Worm (Caenorhabditis elegans): ENCODE data around the gene lec-6.

DNA sequence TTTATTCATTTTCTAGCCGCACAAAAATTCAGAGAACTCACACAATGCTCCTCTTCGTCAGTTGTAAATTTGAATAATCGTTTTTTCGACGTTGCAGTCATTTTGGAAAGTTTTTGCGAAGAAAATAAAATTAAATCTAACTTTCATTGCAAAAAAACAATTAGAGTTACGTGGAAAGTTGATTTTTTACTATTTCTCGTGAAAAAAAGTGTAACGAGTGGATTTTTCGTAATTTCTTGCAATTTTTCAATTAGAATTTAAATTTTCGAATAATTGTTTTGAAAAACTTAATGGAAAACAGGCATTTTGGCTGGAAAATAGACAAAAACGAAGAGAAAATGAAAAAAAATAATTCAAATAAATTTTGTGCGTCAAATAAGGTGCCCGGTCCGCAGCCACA lies 1.5 kb downstream of the lec-6 start, which contains the start of gene Y55B1AR.2:
- TF ChIP-seq hnd-1 (tag; optimal IDR thresholded peaks at IDR 0.05) (no peak), ama-1 (optimal IDR thresholded peaks at IDR 0.05) (no peak), flt-1 (GFP tag; IDR thresholded peaks at IDR 0.05) (no peak), aly-1 (tag; optimal IDR thresholded peaks at IDR 0.05) (no peak), pes-1 (GFP tag; IDR thresholded peaks at IDR 0.05) (no peak), ets-7 (tag; optimal IDR thresholded peaks at IDR 0.05) (no peak), F13C5.2 (tag; optimal IDR thresholded peaks at IDR 0.05) (no peak), tra-4 (tag; optimal IDR thresholded peaks at IDR 0.05) (no peak), ceh-36 (tag; optimal IDR thresholded peaks at IDR 0.05) (no peak), scrt-1 (GFP tag; IDR thresholded peaks at IDR 0.05) (no peak), ceh-13 (GFP tag; optimal IDR thresholded peaks at IDR 0.05) (no peak), hmg-4 (GFP tag; optimal IDR thresholded peaks at IDR 0.05) (no peak)

Measured in whole organism, early embryonic.